Fruit fly (Drosophila melanogaster) whole organism, embryonic: ENCODE data around the gene NijB.

ENCODE experiments used
- CG10147 ChIP-seq: fragments of 200-800 bp; sonication (Bioruptor generic); optimal IDR thresholded peaks from 2 replicates; lab custom pipeline; 2019; ENCODE audit warnings: missing biosample characterization, mild to moderate bottlenecking, missing genetic modification characterization, moderate library complexity
- CG11247 ChIP-seq: fragments of 200-800 bp; sonication (Bioruptor generic); IDR thresholded peaks from 2 replicates; pipeline ENCODE4 v1.3.6; 2022; ENCODE audit warnings: missing biosample characterization, missing genetic modification characterization
- CG11560 ChIP-seq: fragments of 200-800 bp; sonication (Bioruptor generic); IDR thresholded peaks from 3 replicates; pipeline ENCODE4 v1.3.6; 2022; ENCODE audit warnings: missing biosample characterization, missing genetic modification characterization
- CG12104 ChIP-seq: fragments of 200-800 bp; sonication (Bioruptor generic); optimal IDR thresholded peaks from 3 replicates; lab custom pipeline; 2016; ENCODE audit warnings: missing biosample characterization, missing genetic modification characterization
- CG13287 ChIP-seq: fragments of 200-800 bp; sonication (Bioruptor generic); IDR thresholded peaks from 2 replicates; pipeline ENCODE4 v1.3.6; 2022; ENCODE audit warnings: missing biosample characterization, missing genetic modification characterization; ENCODE audit not compliant: partially characterized antibody
- CG13775 ChIP-seq: fragments of 200-800 bp; sonication (Bioruptor generic); optimal IDR thresholded peaks from 3 replicates; lab custom pipeline; 2017; ENCODE audit warnings: missing biosample characterization, mild to moderate bottlenecking, missing genetic modification characterization
- CG15479 ChIP-seq: fragments of 200-800 bp; sonication (Bioruptor generic); optimal IDR thresholded peaks from 3 replicates; lab custom pipeline; 2019; ENCODE audit warnings: missing biosample characterization, mild to moderate bottlenecking, missing genetic modification characterization, moderate library complexity
- CG16863 ChIP-seq: fragments of 200-800 bp; sonication (Bioruptor generic); optimal IDR thresholded peaks from 3 replicates; lab custom pipeline; 2016; ENCODE audit warnings: missing biosample characterization, missing genetic modification characterization
- CG17612 ChIP-seq: fragments of 200-800 bp; sonication (Bioruptor generic); IDR thresholded peaks from 2 replicates; pipeline ENCODE4 v1.3.6; 2022; ENCODE audit warnings: missing biosample characterization, missing genetic modification characterization
- CG1832 ChIP-seq: fragments of 200-800 bp; sonication (Bioruptor generic); optimal IDR thresholded peaks from 2 replicates; lab custom pipeline; 2017; ENCODE audit warnings: missing biosample characterization, mild to moderate bottlenecking, missing genetic modification characterization, inconsistent platforms
- CG2120 ChIP-seq: fragments of 200-800 bp; sonication (Bioruptor generic); optimal IDR thresholded peaks from 3 replicates; lab custom pipeline; 2016; ENCODE audit warnings: missing biosample characterization, missing genetic modification characterization
- CG2889 ChIP-seq: fragments of 200-800 bp; sonication (Bioruptor generic); IDR thresholded peaks from 3 replicates; pipeline ENCODE4 v1.3.6; 2022; ENCODE audit warnings: missing biosample characterization, missing genetic modification characterization
- CG7839 ChIP-seq: fragments of 200-800 bp; sonication (Bioruptor generic); optimal IDR thresholded peaks from 3 replicates; lab custom pipeline; 2018; ENCODE audit warnings: missing biosample characterization, mild to moderate bottlenecking, missing genetic modification characterization, moderate library complexity
- CG8290 ChIP-seq, 3 experiments: fragments of 200-800 bp; sonication (Bioruptor generic); optimal IDR thresholded peaks; 2 replicates each; lab custom pipeline; 2016 to 2019; ENCODE audit warnings: missing biosample characterization in 3 of 3, missing genetic modification characterization in 3 of 3, mild to moderate bottlenecking in 2 of 3, moderate library complexity in 1 of 3
- CG9215 ChIP-seq: fragments of 200-800 bp; sonication (Bioruptor generic); IDR thresholded peaks from 2 replicates; pipeline ENCODE4 v1.3.6; 2022; ENCODE audit warnings: missing biosample characterization, missing genetic modification characterization
- CG9817 ChIP-seq: fragments of 200-800 bp; sonication (Bioruptor generic); optimal IDR thresholded peaks from 2 replicates; lab custom pipeline; 2018; ENCODE audit warnings: missing biosample characterization, mild to moderate bottlenecking, missing genetic modification characterization, moderate library complexity
- Dip2 ChIP-seq: fragments of 200-800 bp; sonication (Bioruptor generic); IDR thresholded peaks from 2 replicates; pipeline ENCODE4 v1.3.6; 2022; ENCODE audit warnings: missing biosample characterization, missing genetic modification characterization
- Doc3 ChIP-seq: fragments of 200-800 bp; sonication (Bioruptor generic); IDR thresholded peaks from 3 replicates; pipeline ENCODE4 v1.3.6; 2022; ENCODE audit warnings: missing biosample characterization, missing genetic modification characterization; ENCODE audit not compliant: partially characterized antibody
- E2f2 ChIP-seq: fragments of 200-800 bp; sonication (Bioruptor generic); IDR thresholded peaks from 2 replicates; pipeline ENCODE4 v1.3.6; 2022; ENCODE audit warnings: missing biosample characterization, missing genetic modification characterization
- HLH54F ChIP-seq: fragments of 200-800 bp; sonication (Bioruptor generic); optimal IDR thresholded peaks from 3 replicates; lab custom pipeline; 2016; ENCODE audit warnings: missing biosample characterization, missing genetic modification characterization
- Hr39 ChIP-seq: fragments of >200 bp; optimal IDR thresholded peaks from 2 replicates; lab custom pipeline; 2017
- Hsf ChIP-seq: fragments of 200-800 bp; sonication (Bioruptor generic); optimal IDR thresholded peaks from 3 replicates; lab custom pipeline; 2016; ENCODE audit warnings: missing biosample characterization, missing genetic modification characterization
- Jarid2 ChIP-seq: fragments of 200-800 bp; sonication (Bioruptor generic); optimal IDR thresholded peaks from 3 replicates; lab custom pipeline; 2017; ENCODE audit warnings: mild to moderate bottlenecking, missing biosample characterization, missing genetic modification reagents, missing genetic modification characterization
- Lhr ChIP-seq: fragments of 200-800 bp; sonication (Bioruptor generic); optimal IDR thresholded peaks from 3 replicates; lab custom pipeline; 2017; ENCODE audit warnings: mild to moderate bottlenecking, missing biosample characterization, missing genetic modification reagents, missing genetic modification characterization
- MTF-1 ChIP-seq: fragments of 200-800 bp; sonication (Bioruptor generic); optimal IDR thresholded peaks from 2 replicates; lab custom pipeline; 2018; ENCODE audit warnings: missing biosample characterization, mild to moderate bottlenecking, missing genetic modification characterization, borderline replicate concordance
- Mes4 ChIP-seq: fragments of 200-800 bp; sonication (Bioruptor generic); optimal IDR thresholded peaks from 2 replicates; lab custom pipeline; 2016; ENCODE audit warnings: missing biosample characterization, missing genetic modification characterization
- Mrtf ChIP-seq: fragments of 200-800 bp; sonication (Bioruptor generic); IDR thresholded peaks from 3 replicates; pipeline ENCODE4 v1.3.6; 2022; ENCODE audit warnings: missing biosample characterization, missing genetic modification characterization
- NC2α ChIP-seq: fragments of 200-800 bp; sonication (Bioruptor generic); optimal IDR thresholded peaks from 2 replicates; lab custom pipeline; 2016; ENCODE audit warnings: missing biosample characterization, missing genetic modification characterization
- Oli ChIP-seq: fragments of 200-800 bp; sonication (Bioruptor generic); optimal IDR thresholded peaks from 2 replicates; lab custom pipeline; 2018; ENCODE audit warnings: missing biosample characterization, mild to moderate bottlenecking, missing genetic modification characterization, moderate library complexity
- Opbp ChIP-seq: fragments of 200-800 bp; sonication (Bioruptor generic); IDR thresholded peaks from 3 replicates; pipeline ENCODE4 v1.3.6; 2022; ENCODE audit warnings: missing biosample characterization, missing genetic modification characterization; ENCODE audit not compliant: partially characterized antibody
- Six4 ChIP-seq: fragments of 200-800 bp; sonication (Bioruptor generic); optimal IDR thresholded peaks from 2 replicates; lab custom pipeline; 2016; ENCODE audit warnings: missing biosample characterization, missing genetic modification characterization
- Sry-δ ChIP-seq: fragments of 200-800 bp; sonication (Bioruptor generic); optimal IDR thresholded peaks from 2 replicates; lab custom pipeline; 2016; ENCODE audit warnings: missing biosample characterization, missing genetic modification characterization
- Ssrp ChIP-seq: fragments of 200-800 bp; sonication (Bioruptor generic); optimal IDR thresholded peaks from 2 replicates; lab custom pipeline; 2018; ENCODE audit warnings: missing biosample characterization, mild to moderate bottlenecking, missing genetic modification characterization, moderate library complexity
- ato ChIP-seq: fragments of 200-800 bp; sonication (Bioruptor generic); IDR thresholded peaks from 2 replicates; pipeline ENCODE4 v1.3.6; 2022; ENCODE audit warnings: missing biosample characterization, missing genetic modification characterization; ENCODE audit not compliant: partially characterized antibody
- br ChIP-seq: fragments of >200 bp; optimal IDR thresholded peaks from 2 replicates; lab custom pipeline; 2017
- cad ChIP-seq: fragments of >200 bp; optimal IDR thresholded peaks from 2 replicates; lab custom pipeline; 2017; ENCODE audit warnings: missing biosample characterization, missing genetic modification characterization
- gce ChIP-seq: fragments of 200-800 bp; sonication (Bioruptor generic); IDR thresholded peaks from 3 replicates; pipeline ENCODE4 v1.3.6; 2022; ENCODE audit warnings: missing biosample characterization, missing genetic modification characterization
- gcm2 ChIP-seq: fragments of 200-800 bp; sonication (Bioruptor generic); optimal IDR thresholded peaks from 2 replicates; lab custom pipeline; 2016; ENCODE audit warnings: missing biosample characterization, missing genetic modification characterization
- kay ChIP-seq: fragments of 200-800 bp; sonication (Bioruptor generic); optimal IDR thresholded peaks from 2 replicates; lab custom pipeline; 2016; ENCODE audit warnings: missing biosample characterization, missing genetic modification characterization
- ken ChIP-seq: fragments of 200-800 bp; sonication (Bioruptor generic); IDR thresholded peaks from 3 replicates; pipeline ENCODE4 v1.3.6; 2022; ENCODE audit warnings: missing biosample characterization, missing genetic modification characterization
- knrl ChIP-seq: fragments of 200-800 bp; sonication (Bioruptor generic); IDR thresholded peaks from 3 replicates; pipeline ENCODE4 v1.3.6; 2022; ENCODE audit warnings: missing biosample characterization, missing genetic modification characterization; ENCODE audit not compliant: partially characterized antibody
- lola ChIP-seq, 3 experiments: fragments of >200 bp in 2 of 3; fragments of 200-800 bp in 1 of 3; sonication (Bioruptor generic) in 1 of 3; optimal IDR thresholded peaks; 2 replicates each; lab custom pipeline; 2017 to 2019; ENCODE audit warnings: missing biosample characterization in 3 of 3, missing genetic modification characterization in 3 of 3, mild to moderate bottlenecking in 1 of 3, moderate library complexity in 1 of 3
- mirr ChIP-seq: fragments of 200-800 bp; sonication (Bioruptor generic); optimal IDR thresholded peaks from 3 replicates; lab custom pipeline; 2018; ENCODE audit warnings: missing biosample characterization, mild to moderate bottlenecking, missing genetic modification characterization
- repo ChIP-seq: fragments of 200-800 bp; sonication (Bioruptor generic); optimal IDR thresholded peaks from 2 replicates; lab custom pipeline; 2016; ENCODE audit warnings: missing biosample characterization, missing genetic modification characterization
- sob ChIP-seq: fragments of 200-800 bp; sonication (Bioruptor generic); IDR thresholded peaks from 2 replicates; pipeline ENCODE4 v1.3.6; 2022; ENCODE audit warnings: missing biosample characterization, missing genetic modification characterization
- tin ChIP-seq: fragments of 200-800 bp; sonication (Bioruptor generic); optimal IDR thresholded peaks from 3 replicates; lab custom pipeline; 2016; ENCODE audit warnings: missing biosample characterization, missing genetic modification characterization
- tna ChIP-seq: fragments of 200-800 bp; sonication (Bioruptor generic); IDR thresholded peaks from 2 replicates; pipeline ENCODE4 v1.3.6; 2022; ENCODE audit warnings: missing biosample characterization, missing genetic modification characterization; ENCODE audit not compliant: partially characterized antibody
- trem ChIP-seq: fragments of 200-800 bp; optimal IDR thresholded peaks from 3 replicates; lab custom pipeline; 2019; ENCODE audit warnings: missing biosample characterization, mild to moderate bottlenecking, missing genetic modification characterization, moderate library complexity
- tx ChIP-seq: fragments of 200-800 bp; sonication (Bioruptor generic); optimal IDR thresholded peaks from 2 replicates; lab custom pipeline; 2016; ENCODE audit warnings: missing biosample characterization, missing genetic modification characterization

Gene NijB

DNA sequence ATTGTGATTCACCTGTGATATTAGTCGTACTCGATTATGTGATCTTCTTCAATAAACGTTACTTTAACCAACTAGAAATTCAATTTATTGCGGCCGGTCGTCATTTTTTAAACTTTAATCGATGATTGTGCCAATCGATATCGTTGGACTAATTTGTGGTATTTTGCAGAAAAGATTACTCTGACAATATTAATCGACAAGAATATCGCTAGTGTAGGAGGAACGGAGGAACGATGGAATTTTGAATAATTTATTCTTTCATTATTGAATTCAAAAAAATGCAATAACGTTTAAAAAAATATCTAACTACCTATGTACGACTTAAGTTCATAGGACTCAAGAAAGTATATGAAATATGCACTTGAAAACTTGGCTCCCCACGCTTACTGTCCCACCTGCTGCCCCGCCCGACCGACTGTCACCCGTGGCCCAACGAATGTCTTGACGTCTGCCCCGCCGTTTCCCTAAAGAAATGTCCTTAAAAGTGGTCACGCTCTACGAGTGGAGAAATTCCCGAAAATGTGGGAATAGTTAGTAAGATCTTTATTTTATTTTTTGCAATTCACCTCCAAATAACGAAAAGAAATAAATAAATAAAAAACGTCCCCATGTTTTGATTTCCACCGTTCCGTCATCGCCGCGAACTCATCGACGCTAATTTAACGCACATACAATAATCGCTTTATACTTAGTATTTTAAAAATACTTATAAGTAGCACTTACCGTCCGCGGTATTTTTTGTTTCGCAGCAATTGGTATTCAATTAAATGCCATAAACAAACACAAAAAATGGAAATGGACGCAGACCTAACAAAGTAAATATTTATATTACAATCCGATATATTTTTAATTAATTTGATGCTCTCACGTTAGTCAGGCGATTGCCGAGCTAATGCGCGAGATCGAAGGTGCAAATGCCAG, 26.5 kb upstream of the NijB start, which contains the start of gene CG14074 (continued):
- TF ChIP-seq Hr39 (no peak), trem (tag; lab: Kevin White, UChicago) (no peak), CG2889 (no peak), kay (no peak), repo (GFP tag; lab: Kevin White, UChicago) (no peak), tin (GFP tag; lab: Kevin White, UChicago) (no peak), Mrtf (GFP tag; lab: Robert Waterston, UW) (no peak), Lhr (GFP tag; lab: Kevin White, UChicago) (peak; percentile 9), sob (GFP tag; lab: Robert Waterston, UW) (no peak), CG12104 (GFP tag; lab: Kevin White, UChicago) (no peak), Sry-δ (GFP tag; lab: Kevin White, UChicago) (peak; percentile 44), CG7839 (no peak), Six4 (GFP tag; lab: Kevin White, UChicago) (no peak), Doc3 (GFP tag; lab: Robert Waterston, UW) (peak; percentile 44; the same call in 1 of the 3 replicates), NC2α (no peak), CG1832 (no peak), gce (GFP tag; lab: Robert Waterston, UW) (no peak), CG17612 (no peak), CG11560 (tag; lab: Robert Waterston, UW) (no peak), Ssrp (no peak), tx (GFP tag; lab: Kevin White, UChicago) (no peak), Opbp (peak; percentile 78; the same call in 2 of the 3 replicates), CG16863 (GFP tag; lab: Kevin White, UChicago) (no peak), CG8290 (GFP tag; optimal IDR thresholded peaks at IDR 0.05; lab: Kevin White, UChicago) (peak; percentile 12), CG8290 (tag; optimal IDR thresholded peaks at IDR 0.05; lab: Kevin White, UChicago) (peak; percentile 59 to 72), CG13287 (peak; percentile 56), ato (GFP tag; lab: Robert Waterston, UW) (peak; percentile 69; the same call in 1 of the 2 replicates)

DNA sequence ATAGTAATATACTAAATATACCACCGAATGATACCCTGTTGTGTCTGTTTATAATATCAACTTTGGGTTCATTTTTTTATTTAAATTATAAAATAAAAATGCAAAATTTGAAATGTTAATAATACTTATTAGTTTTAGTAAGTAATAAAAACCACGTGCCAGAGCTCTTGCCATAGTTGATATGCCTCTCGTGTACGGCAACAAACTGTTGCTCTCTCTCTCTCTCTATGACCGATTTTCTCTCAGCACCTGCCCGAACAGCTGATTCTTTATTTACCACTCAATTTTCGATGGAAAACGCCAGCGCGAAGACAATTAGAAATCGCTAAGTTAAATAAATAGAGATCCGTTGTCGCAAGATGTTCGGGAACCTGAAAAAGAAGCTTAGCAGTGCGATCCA, 24.7 kb upstream of the NijB start, which contains the start of gene Dysb:
Dysb (plus strand) TSS at position 251 of the 400 bp plus-strand sequence.
- TF ChIP-seq lola (GFP tag; optimal IDR thresholded peaks at IDR 0.05; lab: Kevin White, UChicago) (peak in 1 of 3 experiments; percentile 78), gcm2 (GFP tag; lab: Kevin White, UChicago) (peak; percentile 50), Opbp (no peak), Mes4 (peak; percentile 27), CG2120 (GFP tag; lab: Kevin White, UChicago) (peak; percentile 88), CG9817 (tag; lab: Kevin White, UChicago) (peak; percentile 79), HLH54F (GFP tag; lab: Kevin White, UChicago) (peak; percentile 20), knrl (GFP tag; lab: Robert Waterston, UW) (no peak), ken (GFP tag; lab: Robert Waterston, UW) (peak; percentile 77; the same call in 1 of the 3 replicates), CG9215 (no peak; the same call in 1 of the 2 replicates), cad (GFP tag; lab: Kevin White, UChicago) (no peak), Oli (tag; lab: Kevin White, UChicago) (peak; percentile 80), mirr (GFP tag; lab: Kevin White, UChicago) (peak; percentile 58), tna (GFP tag; lab: Robert Waterston, UW) (no peak), Jarid2 (GFP tag; lab: Kevin White, UChicago) (peak; percentile 51), Hsf (peak; percentile 72), CG13775 (GFP tag; lab: Kevin White, UChicago) (peak; percentile 78), CG11247 (GFP tag; lab: Robert Waterston, UW) (peak; percentile 89), E2f2 (GFP tag; lab: Robert Waterston, UW) (peak; percentile 76), br (lab: Kevin White, UChicago) (no peak), MTF-1 (GFP tag; lab: Kevin White, UChicago) (peak; percentile 84), Dip2 (GFP tag; lab: Robert Waterston, UW) (no peak), CG15479 (GFP tag; lab: Kevin White, UChicago) (no peak), CG10147 (GFP tag; lab: Kevin White, UChicago) (peak; percentile 81)
